Worm (Caenorhabditis elegans): ENCODE measurements around the gene Y53C12A.7.
A peak's percentile ranks its signal among the peaks of the same experiment; 100 is the strongest.

ce11 chrII:9725056-9725455, 24.7 kb downstream of the Y53C12A.7 start:
- TF ChIP-seq pha-4 (tag; optimal IDR thresholded peaks at IDR 0.05), result no peak
- no peak for TF ChIP-seq snpc-4 (tag; optimal IDR thresholded peaks at IDR 0.05)
- TF ChIP-seq egl-27 (tag; optimal IDR thresholded peaks at IDR 0.05), result no peak
- TF ChIP-seq pqm-1 (tag; optimal IDR thresholded peaks at IDR 0.05), result no peak
- no peak for TF ChIP-seq zag-1 (tag; optimal IDR thresholded peaks at IDR 0.05)
- TF ChIP-seq elt-3 (tag; optimal IDR thresholded peaks at IDR 0.05), result no peak
- no peak for TF ChIP-seq ztf-11 (tag; optimal IDR thresholded peaks at IDR 0.05)
- no peak for TF ChIP-seq nhr-28 (tag; optimal IDR thresholded peaks at IDR 0.05)
- no peak for TF ChIP-seq ZK546.5 (tag; optimal IDR thresholded peaks at IDR 0.05)
- TF ChIP-seq nhr-77 (tag; optimal IDR thresholded peaks at IDR 0.05), result no peak
- no peak for TF ChIP-seq nhr-11 (tag; optimal IDR thresholded peaks at IDR 0.05)
- TF ChIP-seq elt-2 (tag; optimal IDR thresholded peaks at IDR 0.05), result no peak
- TF ChIP-seq nhr-76 (tag; optimal IDR thresholded peaks at IDR 0.05), result peak; percentile 91
